Worm (Caenorhabditis elegans) whole organism, midembryonic: Measurements from ENCODE around the gene scl-21.

Source experiments
- T22C8.4 ChIP-seq: fragments of 200-800 bp; sonication (Bioruptor generic); IDR thresholded peaks from 2 replicates; pipeline ENCODE4 v1.3.6; 2022; ENCODE audit warnings: missing genetic modification characterization, missing compliant biosample characterization
- cog-1 ChIP-seq: sonication (generic microtip); optimal IDR thresholded peaks from 2 replicates; lab custom pipeline; 2016; ENCODE audit warnings: missing genetic modification characterization, missing compliant biosample characterization
- flt-1 ChIP-seq: fragments of 200-800 bp; sonication (Bioruptor generic); IDR thresholded peaks from 2 replicates; pipeline ENCODE4 v1.3.6; 2022; ENCODE audit warnings: missing genetic modification characterization, missing compliant biosample characterization
- klf-2 ChIP-seq: fragments of 200-800 bp; sonication (Bioruptor generic); conservative IDR thresholded peaks from 2 replicates; pipeline ENCODE4 v1.3.6; 2022; ENCODE audit warnings: missing genetic modification reagents, missing genetic modification characterization, missing compliant biosample characterization
- med-1 ChIP-seq: sonication (generic microtip); optimal IDR thresholded peaks from 2 replicates; lab custom pipeline; 2017; ENCODE audit warnings: missing genetic modification characterization, mild to moderate bottlenecking, missing compliant biosample characterization, antibody characterized with exemption, missing genetic modification reagents; ENCODE audit not compliant: insufficient read depth
- ref-1 ChIP-seq: fragments of 200-800 bp; sonication (Bioruptor generic); conservative IDR thresholded peaks from 2 replicates; pipeline ENCODE4 v1.3.6; 2022; ENCODE audit warnings: missing genetic modification reagents, missing genetic modification characterization, missing compliant biosample characterization
- tab-1 ChIP-seq: fragments of 200-800 bp; sonication (Bioruptor generic); IDR thresholded peaks from 2 replicates; pipeline ENCODE4 v1.3.6; 2022; ENCODE audit warnings: missing genetic modification characterization, missing compliant biosample characterization
- ztf-23 ChIP-seq: fragments of 200-800 bp; sonication (Bioruptor generic); IDR thresholded peaks from 2 replicates; pipeline ENCODE4 v1.3.6; 2022; ENCODE audit warnings: missing genetic modification reagents, missing genetic modification characterization, missing compliant biosample characterization
- ztf-29 ChIP-seq: fragments of 200-800 bp; sonication (Bioruptor generic); IDR thresholded peaks from 2 replicates; pipeline ENCODE4 v1.3.6; 2022; ENCODE audit warnings: missing genetic modification reagents, missing genetic modification characterization, missing compliant biosample characterization

scl-21 gene

ce11 chrV:19512260-19512947, 16.9 kb upstream of the scl-21 start, which contains the start of gene Y43F8B.19:
TSS of gene Y43F8B.19 (minus strand) at chrV:19512310.
- peak; percentile 67; the same call in 1 of the 2 replicates for TF ChIP-seq ztf-29 (GFP tag; lab: Robert Waterston, UW)
- TF ChIP-seq ref-1 (GFP tag; lab: Robert Waterston, UW) = no peak

- TF ChIP-seq tab-1 (GFP tag; lab: Robert Waterston, UW) (no peak), cog-1 (tag; lab: Kevin White, UChicago) (no peak), ref-1 (GFP tag; lab: Robert Waterston, UW) (no peak), flt-1 (GFP tag; lab: Robert Waterston, UW) (no peak), med-1 (no peak), ztf-23 (no peak), klf-2 (GFP tag; lab: Robert Waterston, UW) (no peak), ztf-29 (GFP tag; lab: Robert Waterston, UW) (no peak)
Observed at ce11 chrV:19510925-19511324, 15.4 kb upstream of the scl-21 start.

- TF ChIP-seq cog-1 (tag; lab: Kevin White, UChicago) (no peak), med-1 (no peak), klf-2 (GFP tag; lab: Robert Waterston, UW) (no peak), ref-1 (GFP tag; lab: Robert Waterston, UW) (no peak)
Observed at ce11 chrV:19510352-19510751, 14.9 kb upstream of the scl-21 start.

- TF ChIP-seq ztf-23 (no peak), ref-1 (GFP tag; lab: Robert Waterston, UW) (no peak), ztf-29 (GFP tag; lab: Robert Waterston, UW) (no peak), T22C8.4 (GFP tag; lab: Robert Waterston, UW) (no peak), klf-2 (GFP tag; lab: Robert Waterston, UW) (no peak), flt-1 (GFP tag; lab: Robert Waterston, UW) (no peak), med-1 (no peak), tab-1 (GFP tag; lab: Robert Waterston, UW) (no peak), cog-1 (tag; lab: Kevin White, UChicago) (no peak)
Observed at ce11 chrV:19509061-19509460, 13.6 kb upstream of the scl-21 start.

- TF ChIP-seq ztf-29 (GFP tag; lab: Robert Waterston, UW) (peak; percentile 58), cog-1 (tag; lab: Kevin White, UChicago) (no peak)
Observed at ce11 chrV:19502579-19503151, 7.2 kb upstream of the scl-21 start, which contains the start of gene Y43F8B.3. TSS of gene Y43F8B.3 (plus strand) at chrV:19503101.

ce11 chrV:19501389-19501788, 5.9 kb upstream of the scl-21 start:
- no peak for TF ChIP-seq flt-1 (GFP tag; lab: Robert Waterston, UW)
- TF ChIP-seq ztf-29 (GFP tag; lab: Robert Waterston, UW) = no peak
- no peak for TF ChIP-seq ztf-23
- no peak for TF ChIP-seq med-1
- no peak for TF ChIP-seq klf-2 (GFP tag; lab: Robert Waterston, UW)
- TF ChIP-seq ref-1 (GFP tag; lab: Robert Waterston, UW) = no peak
- TF ChIP-seq tab-1 (GFP tag; lab: Robert Waterston, UW) = no peak

- TF ChIP-seq T22C8.4 (GFP tag; lab: Robert Waterston, UW) (no peak), flt-1 (GFP tag; lab: Robert Waterston, UW) (no peak)
Observed at ce11 chrV:19497087-19497486, 1.6 kb upstream of the scl-21 start.

- TF ChIP-seq ztf-23 = no peak
- TF ChIP-seq med-1 = no peak
- TF ChIP-seq tab-1 (GFP tag; lab: Robert Waterston, UW) = no peak
- TF ChIP-seq ref-1 (GFP tag; lab: Robert Waterston, UW) = no peak
Observed at ce11 chrV:19495145-19495544, 342 bp downstream of the scl-21 start.

ce11 chrV:19491302-19491701, 4.2 kb downstream of the scl-21 start, which contains the start of gene Y43F8B.29:
TSS of gene Y43F8B.29 (plus strand) at chrV:19491602.
- TF ChIP-seq tab-1 (GFP tag; lab: Robert Waterston, UW) (no peak), ztf-29 (GFP tag; lab: Robert Waterston, UW) (no peak), ztf-23 (no peak), med-1 (no peak), klf-2 (GFP tag; lab: Robert Waterston, UW) (no peak), T22C8.4 (GFP tag; lab: Robert Waterston, UW) (no peak), ref-1 (GFP tag; lab: Robert Waterston, UW) (no peak), flt-1 (GFP tag; lab: Robert Waterston, UW) (no peak), cog-1 (tag; lab: Kevin White, UChicago) (no peak)

- TF ChIP-seq flt-1 (GFP tag; lab: Robert Waterston, UW) = no peak
- no peak for TF ChIP-seq ztf-29 (GFP tag; lab: Robert Waterston, UW)
- no peak for TF ChIP-seq ztf-23
- no peak for TF ChIP-seq cog-1 (tag; lab: Kevin White, UChicago)
- TF ChIP-seq T22C8.4 (GFP tag; lab: Robert Waterston, UW) = no peak
- TF ChIP-seq med-1 = no peak
- TF ChIP-seq ref-1 (GFP tag; lab: Robert Waterston, UW) = no peak
- no peak for TF ChIP-seq tab-1 (GFP tag; lab: Robert Waterston, UW)
- TF ChIP-seq klf-2 (GFP tag; lab: Robert Waterston, UW) = no peak
Observed at ce11 chrV:19490461-19490860, 5.0 kb downstream of the scl-21 start, which contains the start of gene Y43F8B.7. TSS of gene Y43F8B.7 (plus strand) at chrV:19490761.
